Fruit fly (Drosophila melanogaster) whole organism, embryonic: ENCODE data around the gene CG17801.

Experiments used
- Atf3 ChIP-seq: fragments of 200-800 bp; sonication (Bioruptor generic); optimal IDR thresholded peaks from 3 replicates; lab custom pipeline; 2016; ENCODE audit warnings: missing biosample characterization, missing genetic modification characterization
- Awh ChIP-seq: fragments of 200-800 bp; sonication (Bioruptor generic); IDR thresholded peaks from 2 replicates; pipeline ENCODE4, ENCODE4 v1.3.6; 2022; ENCODE audit warnings: missing biosample characterization, missing genetic modification characterization
- Blimp-1 ChIP-seq: fragments of 200-800 bp; sonication (Bioruptor generic); optimal IDR thresholded peaks from 3 replicates; lab custom pipeline; 2018; ENCODE audit warnings: missing biosample characterization, missing genetic modification characterization, mild to moderate bottlenecking, moderate library complexity, missing genetic modification reagents
- CG10267 ChIP-seq: fragments of 200-800 bp; sonication (Bioruptor generic); optimal IDR thresholded peaks from 2 replicates; lab custom pipeline; 2018; ENCODE audit warnings: missing biosample characterization, mild to moderate bottlenecking, missing genetic modification characterization, moderate library complexity
- CG10321 ChIP-seq: fragments of 200-800 bp; sonication (Bioruptor generic); IDR thresholded peaks from 2 replicates; pipeline ENCODE4 v1.3.6; 2022; ENCODE audit warnings: missing biosample characterization, missing genetic modification characterization
- CG12942 ChIP-seq: fragments of 200-800 bp; sonication (Bioruptor generic); optimal IDR thresholded peaks from 3 replicates; lab custom pipeline; 2016; ENCODE audit warnings: missing biosample characterization, missing genetic modification characterization
- CG1529 ChIP-seq: fragments of 200-800 bp; sonication (Bioruptor generic); optimal IDR thresholded peaks from 3 replicates; lab custom pipeline; 2018; ENCODE audit warnings: missing biosample characterization, missing genetic modification characterization
- CG15696 ChIP-seq: fragments of 200-800 bp; sonication (Bioruptor generic); optimal IDR thresholded peaks from 2 replicates; lab custom pipeline; 2019; ENCODE audit warnings: missing biosample characterization, mild to moderate bottlenecking, missing genetic modification characterization, moderate library complexity
- CG2129 ChIP-seq: fragments of 200-800 bp; sonication (Bioruptor generic); IDR thresholded peaks from 2 replicates; pipeline ENCODE4 v1.3.6; 2022; ENCODE audit warnings: missing biosample characterization, missing genetic modification characterization; ENCODE audit not compliant: partially characterized antibody
- CG34224 ChIP-seq: fragments of 200-800 bp; sonication (Bioruptor generic); IDR thresholded peaks from 3 replicates; pipeline ENCODE4 v1.3.6; 2022; ENCODE audit warnings: missing biosample characterization, missing genetic modification characterization; ENCODE audit not compliant: partially characterized antibody
- CG4707 ChIP-seq: fragments of 200-800 bp; sonication (Bioruptor generic); optimal IDR thresholded peaks from 2 replicates; lab custom pipeline; 2018; ENCODE audit warnings: missing biosample characterization, mild to moderate bottlenecking, missing genetic modification characterization, moderate library complexity
- CG6272 ChIP-seq: fragments of 200-800 bp; sonication (Bioruptor generic); IDR thresholded peaks from 2 replicates; pipeline ENCODE4 v1.3.6; 2022; ENCODE audit warnings: missing biosample characterization, missing genetic modification characterization
- CG6689 ChIP-seq: fragments of 200-800 bp; sonication (Bioruptor generic); IDR thresholded peaks from 2 replicates; pipeline ENCODE4 v1.3.6; 2022; ENCODE audit warnings: missing biosample characterization, missing genetic modification characterization
- CG6791 ChIP-seq: fragments of 200-800 bp; sonication (Bioruptor generic); IDR thresholded peaks from 3 replicates; pipeline ENCODE4 v1.3.6; 2022; ENCODE audit warnings: missing biosample characterization, missing genetic modification characterization; ENCODE audit not compliant: partially characterized antibody
- CG7372 ChIP-seq: fragments of 200-800 bp; sonication (Bioruptor generic); IDR thresholded peaks from 2 replicates; pipeline ENCODE4 v1.3.6; 2022; ENCODE audit warnings: missing biosample characterization, missing genetic modification characterization
- CG8089 ChIP-seq: fragments of 200-800 bp; sonication (Bioruptor generic); optimal IDR thresholded peaks from 3 replicates; lab custom pipeline; 2016; ENCODE audit warnings: missing biosample characterization, missing genetic modification characterization
- CG8290 ChIP-seq, 3 experiments: fragments of 200-800 bp; sonication (Bioruptor generic); optimal IDR thresholded peaks; 2 replicates each; lab custom pipeline; 2016 to 2019; ENCODE audit warnings: missing biosample characterization in 3 of 3, missing genetic modification characterization in 3 of 3, mild to moderate bottlenecking in 2 of 3, moderate library complexity in 1 of 3
- CkIIα-i1 ChIP-seq: fragments of 200-800 bp; sonication (Bioruptor generic); IDR thresholded peaks from 2 replicates; pipeline ENCODE4 v1.3.6; 2022; ENCODE audit warnings: missing biosample characterization, missing genetic modification characterization
- Dip3 ChIP-seq: fragments of 200-800 bp; sonication (Bioruptor generic); optimal IDR thresholded peaks from 3 replicates; lab custom pipeline; 2016; ENCODE audit warnings: missing biosample characterization, missing genetic modification characterization
- Doc2 ChIP-seq: fragments of 200-800 bp; sonication (Bioruptor generic); IDR thresholded peaks from 2 replicates; pipeline ENCODE4 v1.3.6; 2022; ENCODE audit warnings: missing biosample characterization, missing genetic modification characterization
- Drgx ChIP-seq: fragments of 200-800 bp; sonication (Bioruptor generic); IDR thresholded peaks from 2 replicates; pipeline ENCODE4 v1.3.6; 2022; ENCODE audit warnings: missing biosample characterization, missing genetic modification characterization
- Fer1 ChIP-seq: fragments of 200-800 bp; sonication (Bioruptor generic); optimal IDR thresholded peaks from 2 replicates; lab custom pipeline; 2017; ENCODE audit warnings: missing biosample characterization, mild to moderate bottlenecking, missing genetic modification characterization
- Hey ChIP-seq: fragments of 200-800 bp; sonication (Bioruptor generic); optimal IDR thresholded peaks from 3 replicates; lab custom pipeline; 2018; ENCODE audit warnings: missing biosample characterization, mild to moderate bottlenecking, missing genetic modification characterization
- Mad ChIP-seq: fragments of 200-800 bp; sonication (Bioruptor generic); optimal IDR thresholded peaks from 2 replicates; lab custom pipeline; 2016; ENCODE audit warnings: missing biosample characterization, missing genetic modification characterization
- NK7.1 ChIP-seq: fragments of 200-800 bp; sonication (Bioruptor generic); optimal IDR thresholded peaks from 3 replicates; lab custom pipeline; 2016; ENCODE audit warnings: missing biosample characterization, missing genetic modification characterization
- PHDP ChIP-seq: fragments of 200-800 bp; sonication (Bioruptor generic); optimal IDR thresholded peaks from 3 replicates; lab custom pipeline; 2018; ENCODE audit warnings: missing biosample characterization, mild to moderate bottlenecking, missing genetic modification characterization, moderate library complexity
- Side ChIP-seq: fragments of 200-800 bp; sonication (Bioruptor generic); optimal IDR thresholded peaks from 2 replicates; lab custom pipeline; 2016; ENCODE audit warnings: missing biosample characterization, missing genetic modification characterization
- Sin3A ChIP-seq: fragments of >200 bp; optimal IDR thresholded peaks from 2 replicates; lab custom pipeline; 2018
- Sox102F ChIP-seq: fragments of 200-800 bp; sonication (Bioruptor generic); optimal IDR thresholded peaks from 2 replicates; lab custom pipeline; 2018; ENCODE audit warnings: missing biosample characterization, mild to moderate bottlenecking, missing genetic modification characterization, moderate library complexity
- Spps ChIP-seq: fragments of 200-800 bp; sonication (Bioruptor generic); optimal IDR thresholded peaks from 2 replicates; lab custom pipeline; 2018; ENCODE audit warnings: missing biosample characterization, mild to moderate bottlenecking, missing genetic modification characterization
- Vsx1 ChIP-seq: fragments of 200-800 bp; sonication (Bioruptor generic); optimal IDR thresholded peaks from 2 replicates; lab custom pipeline; 2017; ENCODE audit warnings: missing biosample characterization, mild to moderate bottlenecking, missing genetic modification characterization, missing genetic modification reagents
- aop ChIP-seq: fragments of 200-800 bp; sonication (Bioruptor generic); IDR thresholded peaks from 2 replicates; pipeline ENCODE4 v1.3.6; 2022; ENCODE audit warnings: missing biosample characterization, missing genetic modification characterization
- ato ChIP-seq: fragments of 200-800 bp; sonication (Bioruptor generic); IDR thresholded peaks from 2 replicates; pipeline ENCODE4 v1.3.6; 2022; ENCODE audit warnings: missing biosample characterization, missing genetic modification characterization; ENCODE audit not compliant: partially characterized antibody
- bowl ChIP-seq: fragments of 200-800 bp; sonication (Bioruptor generic); IDR thresholded peaks from 2 replicates; pipeline ENCODE4 v1.3.6; 2022; ENCODE audit warnings: missing biosample characterization, missing genetic modification characterization
- br ChIP-seq: fragments of >200 bp; optimal IDR thresholded peaks from 2 replicates; lab custom pipeline; 2017
- chinmo ChIP-seq: fragments of 200-800 bp; sonication (Bioruptor generic); IDR thresholded peaks from 4 replicates; pipeline ENCODE4 v1.3.6; 2022; ENCODE audit warnings: missing biosample characterization, missing genetic modification characterization; ENCODE audit not compliant: partially characterized antibody
- cwo ChIP-seq: fragments of 200-800 bp; sonication (Bioruptor generic); optimal IDR thresholded peaks from 3 replicates; lab custom pipeline; 2017; ENCODE audit warnings: missing biosample characterization, missing genetic modification characterization, mild to moderate bottlenecking, moderate library complexity, missing genetic modification reagents
- gce ChIP-seq: fragments of 200-800 bp; sonication (Bioruptor generic); IDR thresholded peaks from 3 replicates; pipeline ENCODE4 v1.3.6; 2022; ENCODE audit warnings: missing biosample characterization, missing genetic modification characterization
- h ChIP-seq: fragments of >200 bp; optimal IDR thresholded peaks from 2 replicates; lab custom pipeline; 2017
- hkb ChIP-seq, 2 experiments: fragments of 200-800 bp in 1 of 2; fragments of >200 bp in 1 of 2; sonication (Bioruptor generic) in 1 of 2; IDR thresholded peaks in 1 of 2; optimal IDR thresholded peaks in 1 of 2; 2 replicates each; pipeline versions ENCODE4 v1.3.6 to Lab custom; 2017 to 2022; ENCODE audit warnings: missing biosample characterization in 1 of 2, missing genetic modification characterization in 1 of 2
- jing ChIP-seq: fragments of 200-800 bp; sonication (Bioruptor generic); optimal IDR thresholded peaks from 2 replicates; lab custom pipeline; 2018; ENCODE audit warnings: missing biosample characterization, mild to moderate bottlenecking, missing genetic modification characterization
- mld ChIP-seq: fragments of 200-800 bp; sonication (Bioruptor generic); IDR thresholded peaks from 3 replicates; pipeline ENCODE4 v1.3.6; 2022; ENCODE audit warnings: missing biosample characterization, missing genetic modification characterization; ENCODE audit not compliant: partially characterized antibody
- nmo ChIP-seq: fragments of 200-800 bp; sonication (Bioruptor generic); optimal IDR thresholded peaks from 2 replicates; lab custom pipeline; 2018; ENCODE audit warnings: missing biosample characterization, mild to moderate bottlenecking, missing genetic modification characterization, moderate library complexity
- prd ChIP-seq, 3 experiments: fragments of >200 bp in 2 of 3; fragments of 200-800 bp in 1 of 3; sonication (Bioruptor generic) in 1 of 3; optimal IDR thresholded peaks in 2 of 3; IDR thresholded peaks in 1 of 3; 2 replicates in 2 of 3; 3 replicates in 1 of 3; pipeline versions ENCODE4 v1.3.6 to Lab custom; 2017 to 2022; ENCODE audit warnings: missing biosample characterization in 1 of 3, missing genetic modification characterization in 1 of 3
- psq ChIP-seq: fragments of 200-800 bp; sonication (Bioruptor generic); optimal IDR thresholded peaks from 2 replicates; lab custom pipeline; 2017; ENCODE audit warnings: missing biosample characterization, missing genetic modification characterization
- repo ChIP-seq: fragments of 200-800 bp; sonication (Bioruptor generic); optimal IDR thresholded peaks from 2 replicates; lab custom pipeline; 2016; ENCODE audit warnings: missing biosample characterization, missing genetic modification characterization
- row ChIP-seq: fragments of 200-800 bp; sonication (Bioruptor generic); IDR thresholded peaks from 3 replicates; pipeline ENCODE4 v1.3.6; 2022; ENCODE audit warnings: missing biosample characterization, missing genetic modification characterization
- sens-2 ChIP-seq: fragments of 200-800 bp; sonication (Bioruptor generic); IDR thresholded peaks from 2 replicates; pipeline ENCODE4 v1.3.6; 2022; ENCODE audit warnings: missing biosample characterization, missing genetic modification characterization
- tup ChIP-seq: fragments of 200-800 bp; sonication (Bioruptor generic); optimal IDR thresholded peaks from 2 replicates; lab custom pipeline; 2016; ENCODE audit warnings: missing biosample characterization, mild to moderate bottlenecking, missing genetic modification characterization, moderate library complexity
- unc-4 ChIP-seq: fragments of 200-800 bp; sonication (Bioruptor generic); IDR thresholded peaks from 2 replicates; pipeline ENCODE4 v1.3.6; 2022; ENCODE audit warnings: missing biosample characterization, missing genetic modification characterization; ENCODE audit not compliant: partially characterized antibody

The CG17801 gene

DNA sequence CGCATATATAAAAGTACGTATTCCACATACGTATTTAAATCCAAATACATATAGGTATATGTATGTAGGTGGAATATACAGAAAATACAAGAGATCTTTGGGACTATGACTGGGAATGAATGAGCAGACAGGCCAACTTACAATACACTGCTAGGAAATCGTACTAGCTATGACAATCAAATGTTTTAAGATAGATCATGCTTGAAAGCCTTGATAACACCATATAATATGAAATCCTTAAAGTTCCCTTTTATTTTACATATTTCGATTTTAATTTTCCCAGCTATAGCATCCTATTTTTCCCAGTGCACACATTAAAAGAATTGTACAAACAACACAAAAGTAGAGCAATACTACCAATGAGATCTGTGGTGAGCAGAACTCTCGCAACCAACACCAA lies 25.5 kb downstream of the CG17801 start (continued):
- TF ChIP-seq CG15696 (tag; lab: Kevin White, UChicago) (peak; percentile 43), Drgx (GFP tag; lab: Robert Waterston, UW) (peak; percentile 86), Atf3 (peak; percentile 55), Sin3A (lab: Kevin White, UChicago) (no peak), ato (GFP tag; lab: Robert Waterston, UW) (no peak), CG34224 (GFP tag; lab: Robert Waterston, UW) (no peak), sens-2 (peak; percentile 63), aop (GFP tag; lab: Robert Waterston, UW) (peak; percentile 68; the same call in 1 of the 2 replicates), gce (GFP tag; lab: Robert Waterston, UW) (peak; percentile 76; the same call in 2 of the 3 replicates), jing (peak; percentile 26), bowl (no peak), NK7.1 (peak; percentile 80), Mad (GFP tag; lab: Kevin White, UChicago) (peak; percentile 33), CG6791 (GFP tag; lab: Robert Waterston, UW) (no peak), CG2129 (GFP tag; lab: Robert Waterston, UW) (no peak), CG12942 (peak; percentile 52), PHDP (tag; lab: Kevin White, UChicago) (peak; percentile 77), CG7372 (peak; percentile 85), br (lab: Kevin White, UChicago) (no peak), Fer1 (GFP tag; lab: Kevin White, UChicago) (peak; percentile 77), tup (peak; percentile 34), CG1529 (GFP tag; lab: Kevin White, UChicago) (peak; percentile 53), h (lab: Kevin White, UChicago) (no peak), row (GFP tag; lab: Robert Waterston, UW) (peak; percentile 88), unc-4 (GFP tag; lab: Robert Waterston, UW) (no peak), CG8290 (GFP tag; optimal IDR thresholded peaks at IDR 0.05; lab: Kevin White, UChicago) (no peak), CG8290 (tag; optimal IDR thresholded peaks at IDR 0.05; lab: Kevin White, UChicago) (peak in 1 of 2 experiments; percentile 75), prd (optimal IDR thresholded peaks at IDR 0.05; lab: Kevin White, UChicago) (no peak), prd (GFP tag; IDR thresholded peaks at IDR 0.05; lab: Robert Waterston, UW) (peak; percentile 90), repo (GFP tag; lab: Kevin White, UChicago) (peak; percentile 52), CG6689 (GFP tag; lab: Robert Waterston, UW) (peak; percentile 86), Dip3 (GFP tag; lab: Kevin White, UChicago) (peak; percentile 65), chinmo (GFP tag; lab: Robert Waterston, UW) (0 out of 4 replicates have a peak, but pooled peaks have one; percentile 12), Doc2 (GFP tag; lab: Robert Waterston, UW) (peak; percentile 39; the same call in 1 of the 2 replicates), Hey (tag; lab: Kevin White, UChicago) (no peak), CkIIα-i1 (GFP tag; lab: Robert Waterston, UW) (peak; percentile 54; the same call in 1 of the 2 replicates), nmo (GFP tag; lab: Kevin White, UChicago) (peak; percentile 89), psq (GFP tag; lab: Kevin White, UChicago) (peak; percentile 2), Vsx1 (GFP tag; lab: Kevin White, UChicago) (peak; percentile 35), mld (GFP tag; lab: Robert Waterston, UW) (no peak), CG6272 (GFP tag; lab: Robert Waterston, UW) (peak; percentile 79), Side (peak; percentile 71), CG4707 (GFP tag; lab: Kevin White, UChicago) (peak; percentile 47), Blimp-1 (peak; percentile 84), CG8089 (peak; percentile 40), Spps (tag; lab: Kevin White, UChicago) (no peak), Awh (GFP tag; lab: Robert Waterston, UW) (peak; percentile 85), Sox102F (GFP tag; lab: Kevin White, UChicago) (peak; percentile 83), hkb (optimal IDR thresholded peaks at IDR 0.05; lab: Kevin White, UChicago) (no peak), hkb (GFP tag; IDR thresholded peaks at IDR 0.05; lab: Robert Waterston, UW) (peak; percentile 87), cwo (peak; percentile 60), CG10267 (tag; lab: Kevin White, UChicago) (peak; percentile 66), CG10321 (GFP tag; lab: Robert Waterston, UW) (peak; percentile 57)
